Worm (Caenorhabditis elegans) whole organism, early embryonic: ENCODE results near the gene T15H9.5.

ENCODE experiments used
- B0310.2 ChIP-seq: sonication (generic microtip); optimal IDR thresholded peaks from 2 replicates; lab custom pipeline; 2016; ENCODE audit warnings: mild to moderate bottlenecking, missing genetic modification characterization, missing compliant biosample characterization
- F13C5.2 ChIP-seq: sonication (generic microtip); optimal IDR thresholded peaks from 2 replicates; lab custom pipeline; 2017; ENCODE audit warnings: mild to moderate bottlenecking, missing genetic modification characterization, inconsistent platforms, missing compliant biosample characterization
- aly-1 ChIP-seq: sonication (generic microtip); optimal IDR thresholded peaks from 2 replicates; lab custom pipeline; 2016; ENCODE audit warnings: missing genetic modification characterization, missing compliant biosample characterization
- ama-1 ChIP-seq: fragments of 150-350 bp; optimal IDR thresholded peaks from 2 replicates; lab custom pipeline; 2014
- ceh-13 ChIP-seq: fragments of 200-800 bp; sonication (Bioruptor generic); optimal IDR thresholded peaks from 2 replicates; lab custom pipeline; 2018; ENCODE audit warnings: mild to moderate bottlenecking, missing genetic modification characterization, missing compliant biosample characterization
- ceh-36 ChIP-seq: sonication (generic microtip); optimal IDR thresholded peaks from 2 replicates; lab custom pipeline; 2016; ENCODE audit warnings: missing genetic modification characterization, inconsistent platforms, missing compliant biosample characterization
- ets-7 ChIP-seq: sonication (generic microtip); optimal IDR thresholded peaks from 2 replicates; lab custom pipeline; 2016; ENCODE audit warnings: missing genotype, missing genetic modification characterization, missing compliant biosample characterization
- flt-1 ChIP-seq: fragments of 200-800 bp; sonication (Bioruptor generic); IDR thresholded peaks from 2 replicates; pipeline ENCODE4 v1.3.6; 2022; ENCODE audit warnings: missing genetic modification characterization, missing compliant biosample characterization
- hmbx-1 ChIP-seq: sonication (generic microtip); optimal IDR thresholded peaks from 2 replicates; lab custom pipeline; 2016; ENCODE audit warnings: mild to moderate bottlenecking, missing genetic modification characterization, missing compliant biosample characterization
- hmg-4 ChIP-seq: fragments of 200-800 bp; sonication (Bioruptor generic); optimal IDR thresholded peaks from 2 replicates; lab custom pipeline; 2018; ENCODE audit warnings: mild to moderate bottlenecking, missing genetic modification characterization, missing compliant biosample characterization
- hnd-1 ChIP-seq: sonication (generic microtip); optimal IDR thresholded peaks from 2 replicates; lab custom pipeline; 2016; ENCODE audit warnings: missing genetic modification characterization, missing compliant biosample characterization
- pes-1 ChIP-seq: fragments of 200-800 bp; sonication (Bioruptor generic); IDR thresholded peaks from 2 replicates; pipeline ENCODE4 v1.3.6; 2022; ENCODE audit warnings: missing genetic modification reagents, missing genetic modification characterization, missing compliant biosample characterization
- scrt-1 ChIP-seq: fragments of 200-800 bp; sonication (Bioruptor generic); IDR thresholded peaks from 2 replicates; pipeline ENCODE4 v1.3.6; 2022; ENCODE audit warnings: missing genetic modification characterization, missing compliant biosample characterization
- sea-1 ChIP-seq: fragments of 200-800 bp; sonication (Bioruptor generic); conservative IDR thresholded peaks from 2 replicates; pipeline ENCODE4 v1.3.6; 2022; ENCODE audit warnings: missing genetic modification characterization, missing compliant biosample characterization
- tbx-11 ChIP-seq: fragments of 200-800 bp; sonication (Bioruptor generic); IDR thresholded peaks from 2 replicates; pipeline ENCODE4 v1.3.6; 2022; ENCODE audit warnings: missing genetic modification characterization, missing compliant biosample characterization
- tbx-37 ChIP-seq: fragments of 200-800 bp; sonication (Bioruptor generic); conservative IDR thresholded peaks from 2 replicates; pipeline ENCODE4 v1.3.6; 2022; ENCODE audit warnings: missing genetic modification reagents, missing genetic modification characterization, missing compliant biosample characterization
- tra-4 ChIP-seq: sonication (generic microtip); optimal IDR thresholded peaks from 2 replicates; lab custom pipeline; 2017; ENCODE audit warnings: missing genetic modification characterization, missing compliant biosample characterization

Gene T15H9.5

DNA sequence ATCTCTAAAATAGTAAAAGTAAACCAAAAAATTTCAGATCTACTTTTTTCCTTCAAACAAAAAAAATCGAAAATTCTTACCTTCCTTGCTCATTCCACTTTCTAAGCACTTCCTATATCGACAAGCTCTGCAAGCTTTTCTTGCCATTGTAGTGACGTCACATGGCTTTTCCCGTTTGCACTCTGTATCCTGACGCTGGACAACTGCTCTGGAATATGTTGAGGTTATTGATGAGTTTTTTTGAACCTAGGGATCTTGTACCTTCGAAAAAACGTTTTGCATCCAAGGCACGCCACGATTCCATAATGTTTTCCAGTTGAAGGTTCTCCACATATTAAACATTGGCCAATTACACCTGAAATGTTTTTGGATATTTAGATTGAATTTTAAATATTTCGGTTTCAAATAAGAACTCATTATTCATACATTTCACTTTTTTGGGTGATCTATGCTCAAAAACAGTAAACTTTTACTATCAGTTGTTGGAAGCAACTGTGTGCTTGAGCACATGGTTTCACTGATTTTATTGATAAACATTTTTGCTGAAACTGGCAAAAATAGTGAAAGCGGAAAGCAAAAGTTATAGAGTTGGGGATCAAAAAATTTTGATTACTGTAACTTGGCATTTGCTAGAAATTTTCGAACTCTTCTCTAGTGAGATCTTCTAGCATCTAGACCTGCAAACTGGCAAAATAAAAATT is 11.1 kb downstream of the T15H9.5 start:
- no peak for TF ChIP-seq pes-1 (GFP tag; lab: Robert Waterston, UW)

DNA sequence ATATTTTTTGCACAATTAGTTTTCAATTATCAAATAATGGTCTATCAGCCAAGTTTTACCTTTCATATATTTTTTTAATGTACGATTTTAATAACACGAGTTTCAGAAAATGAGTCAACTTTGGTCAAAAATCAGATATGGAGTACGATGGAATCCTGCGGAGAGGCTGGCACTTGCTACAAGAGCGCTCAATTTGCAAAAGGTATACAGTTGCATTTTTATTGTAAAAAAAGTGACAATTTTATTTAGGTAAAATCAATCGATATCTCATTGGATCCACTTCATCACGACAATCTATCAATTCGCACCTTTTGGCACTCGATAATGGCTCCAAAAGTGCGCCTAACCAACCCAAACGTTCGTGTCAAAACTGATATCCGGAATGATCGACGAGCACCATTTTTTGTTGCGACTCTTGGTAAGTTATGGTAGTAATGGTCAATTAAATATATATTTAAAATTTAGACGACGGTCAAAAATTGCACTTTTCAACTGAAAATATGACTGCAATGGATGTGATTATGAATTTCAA is 13.7 kb downstream of the T15H9.5 start, which contains the start of gene mrpl-53:
mrpl-53 (plus strand) TSS at position 107 of the 532 bp plus-strand sequence.
- TF ChIP-seq aly-1 (no peak), scrt-1 (GFP tag; lab: Robert Waterston, UW) (no peak)

DNA sequence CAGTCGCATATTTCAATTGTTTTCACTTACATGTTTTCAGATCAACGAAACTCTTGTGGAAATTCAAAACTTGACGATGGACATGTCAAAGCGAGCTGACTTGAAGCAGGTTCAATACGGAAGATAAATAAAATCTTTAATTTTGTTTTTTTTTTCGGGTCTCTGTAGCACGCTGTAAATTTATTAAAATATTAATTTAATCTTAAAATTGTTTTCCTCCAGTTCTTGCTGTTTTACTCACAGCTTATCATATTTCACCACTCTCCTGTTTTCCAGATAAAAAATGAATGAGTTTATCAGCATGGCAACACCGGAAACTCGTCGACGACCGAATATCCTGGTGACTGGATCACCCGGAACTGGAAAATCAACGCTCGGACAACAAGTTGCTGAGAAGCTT is 14.8 kb downstream of the T15H9.5 start, which contains the start of gene E02H1.6:
E02H1.6 (plus strand) TSS at position 301 of the 400 bp plus-strand sequence.
- TF ChIP-seq ama-1 = no peak
- no peak for TF ChIP-seq hmbx-1 (tag; lab: Kevin White, UChicago)
- no peak for TF ChIP-seq tbx-37 (GFP tag; lab: Robert Waterston, UW)
- no peak for TF ChIP-seq ceh-36
- no peak for TF ChIP-seq tra-4 (tag; lab: Kevin White, UChicago)
- TF ChIP-seq aly-1 = no peak
- no peak for TF ChIP-seq flt-1 (GFP tag; lab: Robert Waterston, UW)
- no peak for TF ChIP-seq hmg-4 (GFP tag; lab: Kevin White, UChicago)
- TF ChIP-seq hnd-1 (tag; lab: Kevin White, UChicago) = no peak
- no peak for TF ChIP-seq tbx-11 (GFP tag; lab: Robert Waterston, UW)
- no peak for TF ChIP-seq B0310.2 (tag; lab: Kevin White, UChicago)
- TF ChIP-seq pes-1 (GFP tag; lab: Robert Waterston, UW) = no peak
- no peak for TF ChIP-seq ceh-13 (GFP tag; lab: Kevin White, UChicago)
- TF ChIP-seq F13C5.2 = no peak
- TF ChIP-seq sea-1 (GFP tag; lab: Robert Waterston, UW) = no peak
- TF ChIP-seq scrt-1 (GFP tag; lab: Robert Waterston, UW) = no peak

DNA sequence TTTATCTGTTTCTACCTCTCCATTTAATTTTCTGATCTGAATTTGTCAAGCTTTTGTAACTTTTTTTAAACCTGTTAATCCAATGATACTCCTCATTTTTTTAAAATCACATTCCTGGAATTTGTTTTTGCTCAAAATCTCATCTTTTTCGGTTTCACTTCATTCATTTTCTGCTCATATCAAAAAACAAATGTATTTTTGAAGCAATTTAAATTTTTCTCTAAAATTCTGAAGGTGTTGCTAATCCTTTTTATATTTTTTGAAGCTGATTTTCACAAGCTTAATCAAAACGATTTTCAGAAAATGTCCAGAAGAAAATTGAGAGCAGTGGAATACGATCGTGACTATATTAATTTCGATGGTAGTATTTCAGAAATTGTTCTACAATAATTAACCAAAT is 16.3 kb downstream of the T15H9.5 start, which contains the start of gene E02H1.5:
E02H1.5 (plus strand) TSS at position 301 of the 400 bp plus-strand sequence.
- TF ChIP-seq tra-4 (tag; lab: Kevin White, UChicago) (no peak), ama-1 (no peak), tbx-37 (GFP tag; lab: Robert Waterston, UW) (no peak), flt-1 (GFP tag; lab: Robert Waterston, UW) (no peak), ets-7 (tag; lab: Kevin White, UChicago) (no peak), tbx-11 (GFP tag; lab: Robert Waterston, UW) (no peak), pes-1 (GFP tag; lab: Robert Waterston, UW) (no peak), aly-1 (no peak), hnd-1 (tag; lab: Kevin White, UChicago) (no peak)

DNA sequence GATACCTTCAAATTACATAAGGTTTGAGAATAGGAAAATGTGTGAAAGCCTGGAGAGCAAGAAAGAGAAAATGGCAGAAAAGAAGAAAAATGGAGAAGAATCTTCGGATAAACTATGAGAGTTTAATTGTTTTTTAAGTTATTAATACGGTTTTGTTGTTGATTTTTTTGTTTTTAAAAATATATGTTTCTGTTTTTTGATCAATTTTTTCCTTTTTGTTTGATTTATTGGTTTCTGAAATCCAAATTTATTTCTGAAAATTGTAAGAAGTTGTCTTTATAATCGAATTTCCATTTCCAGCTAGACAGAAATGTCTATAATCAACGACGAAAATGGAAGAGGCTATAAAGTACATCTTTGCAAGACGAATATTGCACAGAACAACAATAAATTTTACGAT is 18.5 kb downstream of the T15H9.5 start, which contains the start of gene parp-2:
parp-2 (plus strand) TSS at position 301 of the 400 bp plus-strand sequence.
- no peak for TF ChIP-seq scrt-1 (GFP tag; lab: Robert Waterston, UW)
- TF ChIP-seq ets-7 (tag; lab: Kevin White, UChicago) = no peak
- no peak for TF ChIP-seq pes-1 (GFP tag; lab: Robert Waterston, UW)
- TF ChIP-seq ceh-36 = no peak
- TF ChIP-seq aly-1 = no peak
- no peak for TF ChIP-seq flt-1 (GFP tag; lab: Robert Waterston, UW)
- TF ChIP-seq F13C5.2 = no peak
- TF ChIP-seq hmbx-1 (tag; lab: Kevin White, UChicago) = no peak
- TF ChIP-seq tbx-37 (GFP tag; lab: Robert Waterston, UW) = no peak

DNA sequence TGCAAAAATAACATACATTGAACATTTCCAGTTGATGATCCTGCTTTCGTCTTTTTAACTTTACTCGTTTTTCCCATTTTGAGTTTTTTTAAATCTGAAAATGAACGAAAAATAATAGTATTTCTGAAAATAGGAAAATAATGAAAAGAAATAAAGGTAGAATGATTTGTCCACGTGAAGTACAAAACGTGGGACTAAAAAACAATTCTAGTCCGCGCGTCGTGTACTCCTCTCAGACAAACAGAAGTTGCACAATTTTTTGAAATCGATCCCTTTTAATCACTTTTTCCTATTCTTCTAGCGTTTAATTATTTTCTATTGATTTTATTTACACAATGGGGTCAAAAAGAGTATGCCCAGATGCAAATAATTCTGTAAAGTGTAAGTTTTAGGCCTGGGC is 20.2 kb downstream of the T15H9.5 start, which contains the start of the genes E02H1.1 and tag-124:
E02H1.1 (minus strand) TSS at position 94 of the 400 bp plus-strand sequence.
tag-124 (plus strand) TSS at position 222 of the 400 bp plus-strand sequence.
- peak; percentile 78 for TF ChIP-seq tbx-37 (GFP tag; lab: Robert Waterston, UW)
- TF ChIP-seq F13C5.2 = peak; percentile 43
- no peak for TF ChIP-seq tbx-11 (GFP tag; lab: Robert Waterston, UW)

DNA sequence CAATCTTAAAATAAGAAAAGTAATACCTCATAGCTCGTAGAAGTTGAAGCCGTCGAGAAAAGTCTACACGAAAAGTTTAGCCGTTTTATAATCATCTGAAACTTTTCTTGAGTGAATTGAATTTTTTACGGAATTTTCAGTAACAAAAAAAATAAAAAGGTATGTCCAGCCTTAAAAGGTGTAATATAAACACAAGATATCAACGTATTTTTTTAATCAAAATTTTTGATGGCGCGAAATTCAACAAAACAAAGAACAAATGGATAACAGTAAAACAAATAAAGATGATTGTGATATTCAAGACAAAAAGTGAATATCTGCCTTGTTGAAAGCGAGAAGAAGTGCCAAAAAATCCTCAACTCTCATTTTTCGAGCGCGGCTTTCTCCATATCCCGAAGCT is 21.6 kb downstream of the T15H9.5 start, which contains the start of gene eral-1:
eral-1 (minus strand) TSS at position 101 of the 400 bp plus-strand sequence.
- no peak for TF ChIP-seq F13C5.2
- no peak for TF ChIP-seq flt-1 (GFP tag; lab: Robert Waterston, UW)
- no peak for TF ChIP-seq tra-4 (tag; lab: Kevin White, UChicago)
- no peak for TF ChIP-seq ama-1
- TF ChIP-seq ceh-36 = no peak
- TF ChIP-seq pes-1 (GFP tag; lab: Robert Waterston, UW) = no peak
- TF ChIP-seq sea-1 (GFP tag; lab: Robert Waterston, UW) = no peak
- no peak for TF ChIP-seq hnd-1 (tag; lab: Kevin White, UChicago)
- no peak for TF ChIP-seq tbx-37 (GFP tag; lab: Robert Waterston, UW)
- no peak for TF ChIP-seq tbx-11 (GFP tag; lab: Robert Waterston, UW)

DNA sequence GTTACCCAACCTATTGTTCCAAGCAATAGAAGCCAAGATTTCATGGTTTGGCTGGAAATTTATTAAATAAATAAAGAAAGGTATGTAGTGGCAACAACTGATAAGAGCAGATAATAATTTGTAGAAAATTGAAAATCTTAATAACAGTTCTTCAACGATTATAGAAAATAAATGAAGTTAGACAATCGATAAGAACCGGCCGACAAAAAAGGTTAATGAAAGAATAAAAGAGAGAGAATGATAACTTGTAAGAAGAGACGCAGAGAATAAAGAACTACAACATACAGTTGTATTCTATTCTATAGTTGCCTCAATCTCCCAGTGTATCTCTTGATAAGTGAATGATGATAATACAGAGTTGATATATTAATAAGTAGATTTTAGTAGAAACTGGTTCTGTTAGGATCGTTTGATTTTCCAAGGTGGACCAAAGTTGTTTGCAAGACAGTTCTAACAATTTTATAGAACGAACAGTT is 24.5 kb downstream of the T15H9.5 start, which contains the start of gene ugt-58:
ugt-58 (minus strand) TSS at position 51 of the 476 bp plus-strand sequence.
- TF ChIP-seq hnd-1 (tag; lab: Kevin White, UChicago) (no peak), pes-1 (GFP tag; lab: Robert Waterston, UW) (no peak), B0310.2 (tag; lab: Kevin White, UChicago) (no peak), tbx-37 (GFP tag; lab: Robert Waterston, UW) (no peak), ets-7 (tag; lab: Kevin White, UChicago) (no peak), aly-1 (no peak), ceh-13 (GFP tag; lab: Kevin White, UChicago) (no peak), hmg-4 (GFP tag; lab: Kevin White, UChicago) (no peak), sea-1 (GFP tag; lab: Robert Waterston, UW) (no peak), scrt-1 (GFP tag; lab: Robert Waterston, UW) (no peak), hmbx-1 (tag; lab: Kevin White, UChicago) (no peak), tbx-11 (GFP tag; lab: Robert Waterston, UW) (no peak)
